Fruit fly (Drosophila melanogaster) whole organism: ENCODE data around the gene CG44194.

ENCODE experiments used
- Dll ChIP-seq: fragments of >200 bp; optimal IDR thresholded peaks from 2 replicates; lab custom pipeline; 2017
- EcR ChIP-seq, 2 experiments: fragments of >200 bp; optimal IDR thresholded peaks; 2 replicates each; lab custom pipeline; 2017; ENCODE audit warnings: missing biosample characterization in 2 of 2, missing genetic modification characterization in 2 of 2, missing genetic modification reagents in 2 of 2
- pan ChIP-seq: fragments of >200 bp; optimal IDR thresholded peaks from 2 replicates; lab custom pipeline; 2017
- psq ChIP-seq: fragments of >200 bp; optimal IDR thresholded peaks from 2 replicates; lab custom pipeline; 2017
- usp ChIP-seq: fragments of >200 bp; optimal IDR thresholded peaks from 2 replicates; lab custom pipeline; 2017; ENCODE audit warnings: missing biosample characterization, missing genetic modification characterization, mixed read lengths

dm6 chr3R:12985828-12986530 lies 11.5 kb downstream of the CG44194 start, which contains the start of gene CG31342:
- TF ChIP-seq psq (lab: Kevin White, UChicago) = no peak
- no peak for TF ChIP-seq EcR (GFP tag; optimal IDR thresholded peaks at IDR 0.05; lab: Kevin White, UChicago)
- TF ChIP-seq Dll (lab: Kevin White, UChicago) = no peak
- TF ChIP-seq usp (GFP tag; lab: Kevin White, UChicago) = no peak
- TF ChIP-seq pan = no peak
